Fruit fly (Drosophila melanogaster) whole organism, prepupa: Measurements from ENCODE around the gene CG42747.

Experiments used
- CG9139 ChIP-seq: fragments of 200-800 bp; sonication (Bioruptor generic); optimal IDR thresholded peaks from 3 replicates; lab custom pipeline; 2017; ENCODE audit warnings: missing biosample characterization, mild to moderate bottlenecking, missing genetic modification characterization
- Hr38 ChIP-seq: sonication (Bioruptor generic); optimal IDR thresholded peaks from 2 replicates; lab custom pipeline; 2016; ENCODE audit warnings: missing biosample characterization, missing genetic modification characterization
- Hr4 ChIP-seq: fragments of 200-800 bp; sonication (Bioruptor generic); optimal IDR thresholded peaks from 3 replicates; lab custom pipeline; 2016; ENCODE audit warnings: missing biosample characterization, missing genetic modification characterization
- cyc ChIP-seq: fragments of 200-800 bp; sonication (Bioruptor generic); optimal IDR thresholded peaks from 3 replicates; lab custom pipeline; 2016; ENCODE audit warnings: missing biosample characterization, missing genetic modification characterization
- dac ChIP-seq: fragments of 200-800 bp; sonication (Bioruptor generic); optimal IDR thresholded peaks from 2 replicates; lab custom pipeline; 2017; ENCODE audit warnings: missing biosample characterization, mild to moderate bottlenecking, missing genetic modification characterization

DNA sequence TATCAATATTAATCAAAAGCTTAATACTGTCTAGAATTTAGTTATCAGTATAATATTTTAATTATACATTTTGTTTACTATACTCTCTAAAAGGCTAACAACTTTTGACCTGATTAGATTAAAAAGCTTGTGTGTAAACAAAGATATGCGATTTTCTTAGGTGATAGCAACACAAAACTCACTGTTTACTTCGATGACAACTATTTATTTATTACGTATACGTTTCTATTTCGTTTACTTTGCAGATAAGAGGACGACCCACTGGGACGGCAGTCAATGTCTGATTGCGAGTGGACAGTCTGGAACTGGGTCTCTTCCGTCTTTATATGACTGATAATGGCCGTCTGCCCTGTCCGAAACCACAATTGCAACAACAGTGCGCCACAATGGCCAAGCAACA lies 122.4 kb downstream of the CG42747 start:
- TF ChIP-seq cyc, result no peak
- no peak for TF ChIP-seq Hr4 (GFP tag; lab: Kevin White, UChicago)
- no peak for TF ChIP-seq Hr38 (GFP tag; lab: Kevin White, UChicago)
- TF ChIP-seq dac (GFP tag; lab: Kevin White, UChicago), result no peak
- no peak for TF ChIP-seq CG9139 (GFP tag; lab: Kevin White, UChicago)
